Fruit fly (Drosophila melanogaster): ENCODE results near the gene fru.

DNA sequence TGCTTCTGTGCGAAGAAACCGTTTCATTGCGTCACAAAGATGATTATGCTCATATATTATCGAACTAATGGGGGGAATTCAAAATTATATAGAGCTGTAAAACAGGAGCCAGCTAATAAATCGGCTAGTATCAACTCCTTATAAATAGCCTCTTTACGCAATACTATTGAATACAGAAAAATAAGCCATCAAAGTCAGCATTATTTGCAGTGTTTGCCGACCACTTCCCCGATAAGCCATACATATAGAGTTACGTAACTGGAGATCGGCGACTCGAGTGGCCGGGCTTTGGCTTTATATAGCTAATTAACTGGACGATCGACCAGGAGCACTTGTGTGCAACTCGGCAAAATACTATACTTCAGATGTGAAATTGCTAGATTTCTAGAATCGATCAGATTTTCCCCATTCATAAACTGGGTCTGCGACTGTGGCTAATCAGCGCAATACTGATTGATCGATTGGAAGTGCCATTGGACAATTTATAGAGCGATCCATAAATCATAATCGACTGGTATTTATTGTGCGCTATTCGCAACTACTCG is 147.5 kb downstream of the fru start:
- TF ChIP-seq Sin3A (optimal IDR thresholded peaks at IDR 0.05) (no peak), psq (optimal IDR thresholded peaks at IDR 0.05) (no peak), h (optimal IDR thresholded peaks at IDR 0.05) (no peak)
